Comparison of ENCODE assay signal across 5 worm cellular contexts in genomic region chrII:6968191-6968675, ce11.
TF ChIP-seq lines count a peak whose summit lies in the region.

No protein-coding gene starts in this region.

TF ChIP-seq in whole organism, L1 larva, 84 proteins besides CTCF, POLR2A, EP300 and RAD21 (continues in another document):
- TF ChIP-seq aly-2 (tag; optimal IDR thresholded peaks at IDR 0.05; lab: Kevin White, UChicago) (peak; percentile 73), nhr-84 (tag; optimal IDR thresholded peaks at IDR 0.05; lab: Kevin White, UChicago) (no peak), lsy-2 (tag; optimal IDR thresholded peaks at IDR 0.05; lab: Kevin White, UChicago) (peak; percentile 50 to 71), efl-1 (optimal IDR thresholded peaks at IDR 0.05; lab: Kevin White, UChicago) (peak; percentile 60 to 78), efl-1 (GFP tag; optimal IDR thresholded peaks at IDR 0.05 in 1 of 2; lab: Kevin White, UChicago) (peak; percentile 37 to 96), nhr-12 (tag; optimal IDR thresholded peaks at IDR 0.05; lab: Kevin White, UChicago) (no peak), hpl-2 (GFP tag; optimal IDR thresholded peaks at IDR 0.05; lab: Kevin White, UChicago) (no peak), aha-1 (tag; optimal IDR thresholded peaks at IDR 0.05; lab: Kevin White, UChicago) (peak; percentile 21), C34B4.2 (tag; optimal IDR thresholded peaks at IDR 0.05; lab: Kevin White, UChicago) (no peak), nhr-11 (tag; optimal IDR thresholded peaks at IDR 0.05; lab: Kevin White, UChicago) (peak; percentile 12), nhr-237 (tag; optimal IDR thresholded peaks at IDR 0.05; lab: Kevin White, UChicago) (no peak), nhr-28 (tag; optimal IDR thresholded peaks at IDR 0.05; lab: Kevin White, UChicago) (no peak), skn-1 (tag; optimal IDR thresholded peaks at IDR 0.05; lab: Kevin White, UChicago) (no peak), ceh-82 (tag; optimal IDR thresholded peaks at IDR 0.05; lab: Kevin White, UChicago) (peak; percentile 53 to 77 (median 72)), fos-1 (tag; optimal IDR thresholded peaks at IDR 0.05; lab: Kevin White, UChicago) (peak; percentile 65), nhr-47 (tag; optimal IDR thresholded peaks at IDR 0.05; lab: Kevin White, UChicago) (peak; percentile 93), xbp-1 (tag; optimal IDR thresholded peaks at IDR 0.05; lab: Kevin White, UChicago) (peak; percentile 73), pax-3 (tag; optimal IDR thresholded peaks at IDR 0.05; lab: Kevin White, UChicago) (peak; percentile 58), egl-27 (tag; optimal IDR thresholded peaks at IDR 0.05; lab: Kevin White, UChicago) (no peak)

TF ChIP-seq in whole organism, L3 larva, 47 proteins besides CTCF, POLR2A, EP300 and RAD21 (continues in another document):
- TF ChIP-seq nhr-23 (tag; optimal IDR thresholded peaks at IDR 0.05; lab: Kevin White, UChicago) (peak; percentile 49), aly-2 (tag; optimal IDR thresholded peaks at IDR 0.05; lab: Kevin White, UChicago) (no peak), nhr-12 (tag; optimal IDR thresholded peaks at IDR 0.05; lab: Kevin White, UChicago) (no peak), ZK546.5 (tag; optimal IDR thresholded peaks at IDR 0.05; lab: Kevin White, UChicago) (no peak), lin-39 (tag; optimal IDR thresholded peaks at IDR 0.05; lab: Kevin White, UChicago) (peak; percentile 81), skn-1 (tag; optimal IDR thresholded peaks at IDR 0.05; lab: Kevin White, UChicago) (no peak), hmg-11 (tag; optimal IDR thresholded peaks at IDR 0.05; lab: Kevin White, UChicago) (peak; percentile 5), mml-1 (tag; optimal IDR thresholded peaks at IDR 0.05; lab: Kevin White, UChicago) (no peak), egl-27 (tag; optimal IDR thresholded peaks at IDR 0.05; lab: Kevin White, UChicago) (no peak), eor-1 (tag; optimal IDR thresholded peaks at IDR 0.05; lab: Kevin White, UChicago) (no peak), nhr-25 (tag; optimal IDR thresholded peaks at IDR 0.05; lab: Kevin White, UChicago) (peak; percentile 67), ceh-28 (tag; optimal IDR thresholded peaks at IDR 0.05; lab: Kevin White, UChicago) (peak; percentile 61), egl-5 (tag; optimal IDR thresholded peaks at IDR 0.05; lab: Kevin White, UChicago) (no peak), pqm-1 (tag; optimal IDR thresholded peaks at IDR 0.05; lab: Kevin White, UChicago) (peak; percentile 44), ztf-11 (tag; optimal IDR thresholded peaks at IDR 0.05; lab: Kevin White, UChicago) (no peak), elt-1 (tag; optimal IDR thresholded peaks at IDR 0.05; lab: Kevin White, UChicago) (no peak), sea-2 (GFP tag; optimal IDR thresholded peaks at IDR 0.05; lab: Kevin White, UChicago) (no peak), tbx-2 (tag; optimal IDR thresholded peaks at IDR 0.05; lab: Kevin White, UChicago) (peak; percentile 48), fkh-10 (GFP tag; optimal IDR thresholded peaks at IDR 0.05; lab: Kevin White, UChicago) (no peak), snpc-4 (tag; optimal IDR thresholded peaks at IDR 0.05; lab: Kevin White, UChicago) (peak; percentile 99)

TF ChIP-seq in whole organism, early embryonic, 17 proteins besides CTCF, POLR2A, EP300 and RAD21:
- TF ChIP-seq B0310.2 (tag; optimal IDR thresholded peaks at IDR 0.05; lab: Kevin White, UChicago) (peak; percentile 50), tbx-37 (GFP tag; conservative IDR thresholded peaks at IDR 0.05; lab: Robert Waterston, UW) (0 out of 2 replicates have a peak, but pooled peaks have one; percentile 29), flt-1 (GFP tag; IDR thresholded peaks at IDR 0.05; lab: Robert Waterston, UW) (peak; percentile 45; the same call in 1 of the 2 replicates), hmbx-1 (tag; optimal IDR thresholded peaks at IDR 0.05; lab: Kevin White, UChicago) (peak; percentile 45), aly-1 (tag; optimal IDR thresholded peaks at IDR 0.05; lab: Kevin White, UChicago) (peak; percentile 45), ceh-13 (GFP tag; optimal IDR thresholded peaks at IDR 0.05; lab: Kevin White, UChicago) (peak; percentile 34), ama-1 (optimal IDR thresholded peaks at IDR 0.05; lab: Kevin White, UChicago) (peak; percentile 99), sea-1 (GFP tag; conservative IDR thresholded peaks at IDR 0.05; lab: Robert Waterston, UW) (0 out of 2 replicates have a peak, but pooled peaks have one; percentile 25), F13C5.2 (tag; optimal IDR thresholded peaks at IDR 0.05; lab: Kevin White, UChicago) (peak; percentile 34), tbx-11 (GFP tag; IDR thresholded peaks at IDR 0.05; lab: Robert Waterston, UW) (0 out of 2 replicates have a peak, but pooled peaks have one; percentile 30), ceh-36 (tag; optimal IDR thresholded peaks at IDR 0.05; lab: Kevin White, UChicago) (peak; percentile 89), hnd-1 (tag; optimal IDR thresholded peaks at IDR 0.05; lab: Kevin White, UChicago) (no peak), pes-1 (GFP tag; IDR thresholded peaks at IDR 0.05; lab: Robert Waterston, UW) (peak; percentile 77), ets-7 (tag; optimal IDR thresholded peaks at IDR 0.05; lab: Kevin White, UChicago) (no peak), scrt-1 (GFP tag; IDR thresholded peaks at IDR 0.05; lab: Robert Waterston, UW) (peak; percentile 73; the same call in 1 of the 2 replicates), tra-4 (tag; optimal IDR thresholded peaks at IDR 0.05; lab: Kevin White, UChicago) (peak; percentile 69), hmg-4 (GFP tag; optimal IDR thresholded peaks at IDR 0.05; lab: Kevin White, UChicago) (peak; percentile 94)

TF ChIP-seq in whole organism, midembryonic, 9 proteins besides CTCF, POLR2A, EP300 and RAD21:
- TF ChIP-seq ref-1 (GFP tag; conservative IDR thresholded peaks at IDR 0.05; lab: Robert Waterston, UW) (peak; percentile 4; the same call in 1 of the 2 replicates), med-1 (GFP tag; optimal IDR thresholded peaks at IDR 0.05; lab: Kevin White, UChicago; ENCODE audit: insufficient read depth) (no peak), ztf-29 (GFP tag; IDR thresholded peaks at IDR 0.05; lab: Robert Waterston, UW) (no peak; the same call in 1 of the 2 replicates), tab-1 (GFP tag; IDR thresholded peaks at IDR 0.05; lab: Robert Waterston, UW) (no peak), flt-1 (GFP tag; IDR thresholded peaks at IDR 0.05; lab: Robert Waterston, UW) (peak; percentile 68)

TF ChIP-seq in whole organism, young adult, 124 proteins besides CTCF, POLR2A, EP300 and RAD21 (continues in another document):
- TF ChIP-seq tbx-9 (tag; optimal IDR thresholded peaks at IDR 0.05; lab: Kevin White, UChicago; ENCODE audit: borderline replicate concordance) (no peak), ztf-26 (tag; optimal IDR thresholded peaks at IDR 0.05; lab: Kevin White, UChicago) (peak; percentile 13), ama-1 (optimal IDR thresholded peaks at IDR 0.05; lab: Kevin White, UChicago) (peak; percentile 64), ama-1 (GFP tag; optimal IDR thresholded peaks at IDR 0.05; lab: Kevin White, UChicago) (peak in 1 of 2 experiments; percentile 59), attf-6 (GFP tag; IDR thresholded peaks at IDR 0.05; lab: Robert Waterston, UW) (peak; percentile 92), mxl-1 (tag; optimal IDR thresholded peaks at IDR 0.05; lab: Kevin White, UChicago) (no peak), ztf-25 (GFP tag; IDR thresholded peaks at IDR 0.05; lab: Robert Waterston, UW) (peak; percentile 6; the same call in 1 of the 2 replicates), dpl-1 (GFP tag; optimal IDR thresholded peaks at IDR 0.05; lab: Kevin White, UChicago) (no peak), madf-8 (GFP tag; conservative IDR thresholded peaks at IDR 0.05; lab: Robert Waterston, UW) (peak; percentile 67), lin-35 (GFP tag; optimal IDR thresholded peaks at IDR 0.05; lab: Kevin White, UChicago) (peak in 1 of 3 experiments; percentile 44), zfh-2 (GFP tag; conservative IDR thresholded peaks at IDR 0.05; lab: Robert Waterston, UW) (no peak; the same call in 1 of the 2 replicates), F33H1.4 (GFP tag; IDR thresholded peaks at IDR 0.05; lab: Robert Waterston, UW) (peak; percentile 72), T26A5.8 (tag; optimal IDR thresholded peaks at IDR 0.05; lab: Kevin White, UChicago) (peak; percentile 49), unc-62 (GFP tag; optimal IDR thresholded peaks at IDR 0.05; lab: Kevin White, UChicago) (no peak), Y53G8AR.9 (GFP tag; conservative IDR thresholded peaks at IDR 0.05; lab: Robert Waterston, UW) (peak; percentile 75), hrde-1 (tag; optimal IDR thresholded peaks at IDR 0.05; lab: Kevin White, UChicago; ENCODE audit: borderline replicate concordance) (peak; percentile 72), snpc-1.3 (tag; optimal IDR thresholded peaks at IDR 0.05; lab: Kevin White, UChicago; ENCODE audit: insufficient read depth) (peak; percentile 70), ekl-4 (GFP tag; IDR thresholded peaks at IDR 0.05; lab: Robert Waterston, UW) (peak; percentile 93), let-526 (GFP tag; IDR thresholded peaks at IDR 0.05; lab: Robert Waterston, UW) (peak; percentile 78; the same call in 1 of the 2 replicates), F57C9.4 (tag; optimal IDR thresholded peaks at IDR 0.05; lab: Kevin White, UChicago) (no peak), Y95B8A.8 (GFP tag; IDR thresholded peaks at IDR 0.05; lab: Robert Waterston, UW) (peak; percentile 81), F49E8.2 (tag; optimal IDR thresholded peaks at IDR 0.05; lab: Kevin White, UChicago; ENCODE audit: insufficient read depth) (peak; percentile 85), nhr-179 (tag; optimal IDR thresholded peaks at IDR 0.05; lab: Kevin White, UChicago) (no peak), Y79H2A.3 (GFP tag; conservative IDR thresholded peaks at IDR 0.05; lab: Robert Waterston, UW) (0 out of 2 replicates have a peak, but pooled peaks have one; percentile 36), snpc-3.4 (tag; optimal IDR thresholded peaks at IDR 0.05; lab: Kevin White, UChicago) (peak; percentile 93), F55B11.4 (tag; optimal IDR thresholded peaks at IDR 0.05; lab: Kevin White, UChicago; ENCODE audit: borderline replicate concordance, insufficient read depth) (no peak), hlh-12 (tag; optimal IDR thresholded peaks at IDR 0.05; lab: Kevin White, UChicago) (peak; percentile 29), somi-1 (GFP tag; optimal IDR thresholded peaks at IDR 0.05; lab: Kevin White, UChicago) (no peak), athp-1 (tag; optimal IDR thresholded peaks at IDR 0.05; lab: Kevin White, UChicago) (peak; percentile 87), ztf-22 (GFP tag; optimal IDR thresholded peaks at IDR 0.05; lab: Kevin White, UChicago) (peak; percentile 8), ceh-91 (GFP tag; IDR thresholded peaks at IDR 0.05; lab: Robert Waterston, UW) (peak; percentile 73), pbrm-1 (GFP tag; IDR thresholded peaks at IDR 0.05; lab: Robert Waterston, UW) (peak; percentile 93), lin-54 (GFP tag; optimal IDR thresholded peaks at IDR 0.05; lab: Kevin White, UChicago) (peak; percentile 65), tlf-1 (GFP tag; optimal IDR thresholded peaks at IDR 0.05; lab: Kevin White, UChicago) (peak; percentile 59), lin-40 (tag; optimal IDR thresholded peaks at IDR 0.05; lab: Kevin White, UChicago) (peak; percentile 57)

Comparison
In these comparisons a context has a peak if more than half of its experiments do, and no peak if none do; other contexts are left out.
1. Of the 8 proteins assayed by ChIP-seq in both whole organism, young adult and whole organism, L1 larva: peak only in whole organism, young adult: none; only in whole organism, L1 larva: dpl-1; in both: ama-1, efl-1, nhr-90, snpc-4 and unc-130; in neither: 1; mixed calls (peak in some experiments, not most) for 1.